Worm (Caenorhabditis elegans) whole organism, L1 larva: Measurements from ENCODE around the gene T01G6.1.

Experiments
- C04F5.9 ChIP-seq: sonication (generic microtip); optimal IDR thresholded peaks from 2 replicates; lab custom pipeline; 2016; ENCODE audit warnings: missing genetic modification characterization, missing compliant biosample characterization
- C34B4.2 ChIP-seq: sonication (generic microtip); optimal IDR thresholded peaks from 2 replicates; lab custom pipeline; 2017; ENCODE audit warnings: mild to moderate bottlenecking, missing genetic modification characterization, missing compliant biosample characterization
- aly-2 ChIP-seq: fragments of 150-350 bp; optimal IDR thresholded peaks from 2 replicates; lab custom pipeline; 2014; ENCODE audit warnings: missing biosample characterization, missing genetic modification characterization
- ama-1 ChIP-seq: fragments of 150-350 bp; optimal IDR thresholded peaks from 2 replicates; lab custom pipeline; 2014
- blmp-1 ChIP-seq: fragments of 150-350 bp; optimal IDR thresholded peaks from 2 replicates; lab custom pipeline; 2014; ENCODE audit warnings: missing biosample characterization, missing genetic modification characterization
- ceh-63 ChIP-seq: fragments of 200-800 bp; sonication (Bioruptor generic); optimal IDR thresholded peaks from 2 replicates; lab custom pipeline; 2018; ENCODE audit warnings: mild to moderate bottlenecking, missing genetic modification characterization, missing compliant biosample characterization
- ceh-8 ChIP-seq: fragments of 200-800 bp; sonication (Bioruptor generic); optimal IDR thresholded peaks from 2 replicates; lab custom pipeline; 2018; ENCODE audit warnings: mild to moderate bottlenecking, missing genetic modification characterization, moderate library complexity, missing compliant biosample characterization
- ceh-88 ChIP-seq: fragments of 200-800 bp; sonication (Bioruptor generic); IDR thresholded peaks from 2 replicates; pipeline ENCODE4 v1.3.6; 2022; ENCODE audit warnings: missing genetic modification characterization, missing compliant biosample characterization
- ces-1 ChIP-seq: fragments of 150-350 bp; optimal IDR thresholded peaks from 2 replicates; lab custom pipeline; 2014; ENCODE audit warnings: missing biosample characterization, missing genetic modification reagents, missing genetic modification characterization
- efl-1 ChIP-seq, 4 experiments: fragments of 150-350 bp; optimal IDR thresholded peaks in 3 of 4; peaks in 1 of 4; 1 replicate in 1 of 4; 2 replicates in 3 of 4; lab custom pipeline; 2014; ENCODE audit warnings: missing biosample characterization in 2 of 4, missing genetic modification characterization in 2 of 4, missing genetic modification reagents in 2 of 4
- egl-13 ChIP-seq: sonication (generic microtip); optimal IDR thresholded peaks from 2 replicates; lab custom pipeline; 2016; ENCODE audit warnings: missing genotype, missing genetic modification reagents, missing genetic modification characterization, missing compliant biosample characterization
- elt-2 ChIP-seq: sonication (generic microtip); optimal IDR thresholded peaks from 2 replicates; lab custom pipeline; 2016; ENCODE audit warnings: missing genetic modification characterization, mild to moderate bottlenecking, inconsistent platforms, missing compliant biosample characterization, missing genetic modification reagents
- ets-5 ChIP-seq: fragments of 200-800 bp; sonication (Bioruptor generic); IDR thresholded peaks from 2 replicates; pipeline ENCODE4 v1.3.6; 2022; ENCODE audit warnings: missing genetic modification characterization, missing compliant biosample characterization
- grh-1 ChIP-seq: fragments of 200-800 bp; sonication (Bioruptor generic); IDR thresholded peaks from 2 replicates; pipeline ENCODE4 v1.3.6; 2022; ENCODE audit warnings: missing genetic modification reagents, missing genetic modification characterization, missing compliant biosample characterization
- hlh-17 ChIP-seq: fragments of 200-800 bp; sonication (Bioruptor generic); optimal IDR thresholded peaks from 2 replicates; lab custom pipeline; 2018; ENCODE audit warnings: missing genetic modification characterization, mild to moderate bottlenecking, missing compliant biosample characterization, moderate library complexity, borderline replicate concordance
- isw-1 ChIP-seq: fragments of 200-800 bp; sonication (Bioruptor generic); IDR thresholded peaks from 2 replicates; pipeline ENCODE4 v1.3.6; 2022; ENCODE audit warnings: missing genetic modification characterization, missing compliant biosample characterization
- lin-15B ChIP-seq: fragments of 150-350 bp; sonication (generic microtip); optimal IDR thresholded peaks from 3 replicates; lab custom pipeline; 2014; ENCODE audit warnings: missing biosample characterization, missing genetic modification characterization
- lir-3 ChIP-seq: sonication (generic microtip); optimal IDR thresholded peaks from 2 replicates; lab custom pipeline; 2016; ENCODE audit warnings: mild to moderate bottlenecking, missing genetic modification characterization, moderate library complexity, missing compliant biosample characterization; ENCODE audit not compliant: poor library complexity
- mep-1 ChIP-seq: fragments of 150-350 bp; optimal IDR thresholded peaks from 2 replicates; lab custom pipeline; 2014; ENCODE audit warnings: missing biosample characterization, missing genetic modification characterization
- nhr-20 ChIP-seq: sonication (generic microtip); optimal IDR thresholded peaks from 2 replicates; lab custom pipeline; 2016; ENCODE audit warnings: mild to moderate bottlenecking, missing genetic modification characterization, missing compliant biosample characterization
- nhr-71 ChIP-seq: sonication (generic microtip); optimal IDR thresholded peaks from 2 replicates; lab custom pipeline; 2016; ENCODE audit warnings: mild to moderate bottlenecking, missing genetic modification characterization, moderate library complexity, missing compliant biosample characterization
- nhr-77 ChIP-seq: fragments of 150-350 bp; optimal IDR thresholded peaks from 2 replicates; lab custom pipeline; 2014; ENCODE audit warnings: missing biosample characterization, missing genetic modification characterization
- nhr-85 ChIP-seq: sonication (generic microtip); peaks from one replicate; lab custom pipeline; 2016; ENCODE audit warnings: missing genetic modification characterization, inconsistent platforms, missing compliant biosample characterization
- nhr-90 ChIP-seq: sonication (generic microtip); optimal IDR thresholded peaks from 2 replicates; lab custom pipeline; 2016; ENCODE audit warnings: mild to moderate bottlenecking, missing genetic modification characterization, missing compliant biosample characterization; ENCODE audit not compliant: poor library complexity
- pag-3 ChIP-seq: sonication (generic microtip); optimal IDR thresholded peaks from 2 replicates; lab custom pipeline; 2017; ENCODE audit warnings: missing genetic modification characterization, mild to moderate bottlenecking, missing compliant biosample characterization, antibody characterized with exemption, borderline replicate concordance; ENCODE audit not compliant: insufficient read depth
- pax-3 ChIP-seq: fragments of 200-800 bp; sonication (Bioruptor generic); optimal IDR thresholded peaks from 2 replicates; lab custom pipeline; 2018; ENCODE audit warnings: mild to moderate bottlenecking, missing genetic modification characterization, moderate library complexity, missing compliant biosample characterization
- pqm-1 ChIP-seq: sonication (generic microtip); optimal IDR thresholded peaks from 3 replicates; lab custom pipeline; 2017; ENCODE audit warnings: missing biosample characterization, missing genetic modification characterization
- skn-1 ChIP-seq: fragments of 150-350 bp; optimal IDR thresholded peaks from 2 replicates; lab custom pipeline; 2014; ENCODE audit warnings: missing biosample characterization, missing genetic modification characterization
- swsn-7 ChIP-seq: sonication (generic microtip); optimal IDR thresholded peaks from 2 replicates; lab custom pipeline; 2016; ENCODE audit warnings: missing genetic modification characterization, missing compliant biosample characterization
- tbx-2 ChIP-seq: sonication (generic microtip); optimal IDR thresholded peaks from 2 replicates; lab custom pipeline; 2016; ENCODE audit warnings: missing genetic modification characterization, missing compliant biosample characterization
- unc-130 ChIP-seq: fragments of 150-350 bp; optimal IDR thresholded peaks from 2 replicates; lab custom pipeline; 2017; ENCODE audit warnings: missing biosample characterization, missing genetic modification characterization, inconsistent platforms
- vab-15 ChIP-seq: sonication (generic microtip); optimal IDR thresholded peaks from 2 replicates; lab custom pipeline; 2017; ENCODE audit warnings: missing genotype, mild to moderate bottlenecking, missing genetic modification characterization, missing compliant biosample characterization
- zag-1 ChIP-seq: fragments of 150-350 bp; optimal IDR thresholded peaks from 2 replicates; lab custom pipeline; 2014; ENCODE audit warnings: missing biosample characterization, missing genetic modification characterization
- zip-4 ChIP-seq: fragments of 200-800 bp; sonication (Bioruptor generic); optimal IDR thresholded peaks from 2 replicates; lab custom pipeline; 2018; ENCODE audit warnings: mild to moderate bottlenecking, missing genetic modification characterization, moderate library complexity, missing compliant biosample characterization
- ztf-4 ChIP-seq: fragments of 150-350 bp; optimal IDR thresholded peaks from 2 replicates; lab custom pipeline; 2014; ENCODE audit warnings: missing biosample characterization, missing genetic modification characterization

T01G6.1 gene

DNA sequence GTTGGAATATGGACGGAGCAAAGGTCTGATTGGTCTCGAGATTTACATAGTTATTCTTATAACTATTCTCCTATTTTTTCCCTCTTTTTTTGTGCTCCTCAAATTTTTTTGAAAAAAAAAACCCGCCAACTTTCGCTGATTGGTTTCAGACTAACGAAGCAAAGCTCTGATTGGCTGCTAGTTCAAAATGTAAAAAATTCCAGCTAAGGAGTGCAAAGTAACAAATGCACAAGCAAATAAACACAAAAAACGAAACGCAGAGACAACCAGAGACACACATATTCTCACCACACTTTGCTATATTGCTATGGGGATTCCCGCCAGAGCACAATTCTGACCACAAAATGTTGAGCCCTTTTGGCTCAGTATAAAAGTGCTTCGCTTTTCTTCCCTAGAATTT, at the start of gene T01G6.1:
T01G6.1 (plus strand) TSS at position 301 of the 400 bp plus-strand sequence.
- TF ChIP-seq zip-4 (GFP tag; lab: Kevin White, UChicago), result no peak
- TF ChIP-seq isw-1 (GFP tag; lab: Robert Waterston, UW), result no peak
- TF ChIP-seq ceh-63 (GFP tag; lab: Kevin White, UChicago), result no peak
- no peak for TF ChIP-seq pax-3
- no peak for TF ChIP-seq ama-1 (lab: Kevin White, UChicago)
- no peak for TF ChIP-seq egl-13 (tag; lab: Kevin White, UChicago)
- TF ChIP-seq lir-3 (tag; lab: Kevin White, UChicago), result no peak
- no peak for TF ChIP-seq pag-3
- no peak for TF ChIP-seq elt-2 (tag; lab: Kevin White, UChicago)
- no peak for TF ChIP-seq ets-5 (GFP tag; lab: Robert Waterston, UW)
- no peak for TF ChIP-seq unc-130 (tag; lab: Kevin White, UChicago)
- no peak for TF ChIP-seq aly-2 (tag; lab: Kevin White, UChicago)
- TF ChIP-seq nhr-71 (tag; lab: Kevin White, UChicago), result no peak
- TF ChIP-seq skn-1 (tag; lab: Kevin White, UChicago), result no peak
- no peak for TF ChIP-seq vab-15 (tag; lab: Kevin White, UChicago)

DNA sequence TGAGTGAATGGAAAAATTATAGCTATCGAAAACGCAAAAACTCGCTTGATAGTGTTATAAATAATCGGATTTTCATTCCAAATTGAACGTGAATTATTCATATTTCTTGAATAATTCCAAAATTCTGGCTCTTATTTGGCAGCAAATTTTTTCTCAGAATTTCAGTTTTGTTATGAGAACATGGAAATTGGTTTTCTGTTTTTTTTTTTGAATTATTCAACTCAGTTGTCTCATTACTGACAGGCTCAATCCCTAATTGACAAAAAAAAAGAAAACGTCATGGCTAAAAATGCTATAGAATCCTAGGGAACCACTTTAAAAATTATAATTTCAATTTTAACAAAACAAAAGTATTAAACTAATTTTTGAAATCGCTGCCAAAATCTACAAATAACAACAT, 48.4 kb upstream of the T01G6.1 start, which contains the start of gene srh-35:
srh-35 (minus strand) TSS at position 101 of the 400 bp plus-strand sequence.
- TF ChIP-seq aly-2 (tag; lab: Kevin White, UChicago) (no peak), nhr-85 (peak; percentile 10), swsn-7 (no peak)

DNA sequence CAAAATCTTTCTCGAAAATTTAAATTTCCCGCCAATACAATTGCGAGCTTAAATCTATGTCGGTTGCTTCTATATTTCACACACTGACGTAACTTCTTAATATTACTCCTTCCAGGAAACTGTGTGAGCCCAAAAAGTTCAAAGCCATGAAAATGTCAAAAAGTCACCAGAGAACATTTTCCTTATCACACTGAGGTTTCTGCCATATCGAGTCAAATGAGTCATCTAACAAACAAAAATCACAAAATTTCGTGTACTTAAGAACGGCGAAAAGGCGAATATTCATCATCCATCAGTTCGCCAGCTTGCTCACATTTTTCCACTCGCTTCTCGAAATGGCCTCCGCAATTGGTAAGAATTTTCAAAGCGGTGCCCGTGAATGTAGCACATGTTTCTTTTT, 47.8 kb upstream of the T01G6.1 start, which contains the start of gene M02H5.8:
M02H5.8 (plus strand) TSS at position 297 of the 400 bp plus-strand sequence.
- TF ChIP-seq efl-1 (optimal IDR thresholded peaks at IDR 0.05; lab: Kevin White, UChicago), result no peak
- peak in 1 of 2 experiments; percentile 31 for TF ChIP-seq efl-1 (GFP tag; optimal IDR thresholded peaks at IDR 0.05 in 1 of 2; lab: Kevin White, UChicago)
- no peak for TF ChIP-seq pqm-1 (tag; lab: Kevin White, UChicago)

DNA sequence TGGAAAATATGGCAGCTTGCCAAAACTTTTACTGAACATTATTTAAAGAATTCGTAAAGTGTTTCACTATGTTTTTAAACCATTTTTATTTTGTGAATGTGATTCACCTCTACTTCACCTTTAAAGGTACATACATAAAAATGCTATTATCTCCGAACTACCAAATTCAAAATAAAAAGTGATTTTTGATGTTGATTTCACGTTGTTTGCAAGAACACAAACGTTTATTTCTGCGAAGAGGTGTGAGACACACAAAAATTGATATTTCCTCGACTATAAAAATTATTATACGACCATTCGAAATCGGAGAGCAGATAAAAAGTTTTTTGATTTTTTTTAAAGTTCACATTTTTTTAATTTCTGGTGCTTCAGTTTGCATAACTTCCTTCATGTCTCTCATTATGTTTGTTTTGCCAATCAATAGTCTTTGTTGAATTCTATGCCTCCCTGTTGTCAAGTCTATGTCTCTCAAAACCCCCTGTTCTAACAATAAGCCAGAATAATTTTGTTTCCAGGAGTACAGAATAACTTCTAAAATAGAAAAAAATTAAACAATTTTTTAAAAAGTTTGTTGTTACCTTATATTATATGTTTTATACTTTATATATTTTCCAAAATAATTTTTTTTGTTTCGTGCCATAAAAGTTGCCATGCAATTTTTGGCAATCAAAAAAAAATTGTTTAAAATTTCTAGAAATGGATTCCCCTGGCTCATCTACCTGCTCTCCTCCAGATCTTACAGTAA, 46.6 kb upstream of the T01G6.1 start, which contains the start of gene nhr-123:
nhr-123 (plus strand) TSS at position 695 of the 745 bp plus-strand sequence.
- TF ChIP-seq C34B4.2 (tag; lab: Kevin White, UChicago) (no peak), efl-1 (optimal IDR thresholded peaks at IDR 0.05; lab: Kevin White, UChicago) (no peak), efl-1 (GFP tag; optimal IDR thresholded peaks at IDR 0.05 in 1 of 2; lab: Kevin White, UChicago) (peak in 1 of 2 experiments; percentile 90)

DNA sequence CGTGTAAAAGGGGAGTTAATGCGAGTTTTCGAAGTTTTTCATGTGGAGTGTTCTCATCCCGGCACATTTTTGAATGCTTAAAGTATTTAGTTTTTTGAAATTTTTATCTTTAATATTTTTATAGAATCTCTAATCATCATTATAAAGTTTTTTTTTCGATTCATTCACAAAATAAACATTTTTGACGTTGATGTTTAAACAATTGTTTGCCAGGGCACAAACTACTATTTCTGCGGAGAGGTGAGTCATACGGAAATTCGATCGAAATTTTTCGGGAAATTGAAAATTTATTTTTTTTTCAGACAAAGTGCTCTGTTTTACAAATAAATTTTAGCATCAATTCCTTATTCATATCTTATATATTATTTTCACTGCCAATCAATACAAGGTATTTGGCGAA, 43.9 kb upstream of the T01G6.1 start, which contains the start of gene nhr-98:
nhr-98 (plus strand) TSS at position 301 of the 400 bp plus-strand sequence.
- TF ChIP-seq nhr-85 (no peak), lin-15B (tag; lab: Kevin White, UChicago) (no peak), zag-1 (no peak), grh-1 (no peak), mep-1 (tag; lab: Kevin White, UChicago) (no peak), blmp-1 (tag; lab: Kevin White, UChicago) (no peak), lir-3 (tag; lab: Kevin White, UChicago) (no peak), ces-1 (GFP tag; lab: Kevin White, UChicago) (no peak), tbx-2 (no peak), nhr-90 (no peak), nhr-77 (tag; lab: Kevin White, UChicago) (no peak), ceh-88 (GFP tag; lab: Robert Waterston, UW) (no peak), hlh-17 (GFP tag; lab: Kevin White, UChicago) (no peak), ceh-8 (GFP tag; lab: Kevin White, UChicago) (no peak), ztf-4 (no peak), nhr-20 (tag; lab: Kevin White, UChicago) (no peak), C04F5.9 (no peak)
